Worm (Caenorhabditis elegans): ENCODE measurements around the gene cpin-1.

Gene cpin-1

DNA sequence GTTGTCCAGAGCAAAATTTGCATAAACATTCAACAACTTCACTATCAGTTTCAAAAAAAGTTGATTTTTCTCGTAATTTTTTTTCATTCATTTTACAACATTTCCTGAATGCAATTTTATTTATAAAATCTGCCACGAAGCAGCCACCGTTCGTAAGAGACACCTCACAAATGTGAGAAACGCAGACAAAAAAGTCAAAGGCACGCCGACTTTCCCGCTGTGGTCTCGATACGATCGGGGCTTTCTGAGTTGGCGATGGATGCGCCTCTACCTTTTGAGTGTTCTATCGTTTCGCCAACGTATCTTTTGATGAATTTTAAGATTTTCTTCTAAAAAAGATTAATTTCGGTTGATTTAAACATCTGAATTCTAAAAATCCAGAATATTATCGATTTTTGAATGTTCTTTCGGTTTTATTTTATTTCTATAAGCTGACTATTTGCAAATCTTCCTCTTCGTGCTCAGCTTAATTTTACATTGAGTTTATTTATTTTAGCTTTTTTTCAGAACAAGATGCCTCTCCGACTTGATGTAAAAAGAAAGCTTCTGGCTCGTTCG lies 8.8 kb downstream of the cpin-1 start, which contains the start of gene copb-2:
TSS of gene copb-2 (plus strand) at position 508 of the 558 bp plus-strand sequence.
- TF ChIP-seq unc-39 (tag; optimal IDR thresholded peaks at IDR 0.05) (no peak), sem-4 (tag; optimal IDR thresholded peaks at IDR 0.05) (peak; percentile 4), lin-39 (tag; optimal IDR thresholded peaks at IDR 0.05) (no peak), sma-3 (GFP tag; optimal IDR thresholded peaks at IDR 0.05) (peak; percentile 20), sma-9 (GFP tag; optimal IDR thresholded peaks at IDR 0.05) (peak; percentile 36), sma-9 (tag; optimal IDR thresholded peaks at IDR 0.05) (no peak), dmd-4 (tag; optimal IDR thresholded peaks at IDR 0.05) (no peak), lin-11 (tag; optimal IDR thresholded peaks at IDR 0.05) (peak; percentile 55), snpc-4 (tag; optimal IDR thresholded peaks at IDR 0.05) (peak; percentile 67), ztf-4 (tag; optimal IDR thresholded peaks at IDR 0.05) (no peak), nhr-25 (tag; optimal IDR thresholded peaks at IDR 0.05) (peak; percentile 36), zag-1 (tag; optimal IDR thresholded peaks at IDR 0.05) (no peak), ama-1 (optimal IDR thresholded peaks at IDR 0.05) (peak; percentile 12), alr-1 (tag; optimal IDR thresholded peaks at IDR 0.05) (no peak), lin-13 (GFP tag; optimal IDR thresholded peaks at IDR 0.05) (peak; percentile 68), mbf-1 (tag; optimal IDR thresholded peaks at IDR 0.05) (no peak), nhr-237 (tag; optimal IDR thresholded peaks at IDR 0.05) (no peak), nhr-10 (tag; optimal IDR thresholded peaks at IDR 0.05) (no peak), fos-1 (tag; optimal IDR thresholded peaks at IDR 0.05) (peak; percentile 20), crh-2 (tag; optimal IDR thresholded peaks at IDR 0.05) (peak; percentile 93), blmp-1 (tag; optimal IDR thresholded peaks at IDR 0.05; ENCODE audit: insufficient read depth) (no peak), nhr-77 (tag; optimal IDR thresholded peaks at IDR 0.05) (no peak), nhr-12 (tag; optimal IDR thresholded peaks at IDR 0.05) (no peak), egl-27 (tag; optimal IDR thresholded peaks at IDR 0.05) (no peak), F13H6.1 (tag; optimal IDR thresholded peaks at IDR 0.05) (no peak), unc-55 (GFP tag; optimal IDR thresholded peaks at IDR 0.05) (peak; percentile 85), lsy-2 (tag; optimal IDR thresholded peaks at IDR 0.05) (peak; percentile 17 to 84), ceh-82 (tag; optimal IDR thresholded peaks at IDR 0.05) (no peak), ceh-16 (tag; optimal IDR thresholded peaks at IDR 0.05) (no peak), gmeb-1 (tag; optimal IDR thresholded peaks at IDR 0.05) (peak; percentile 71), nhr-129 (tag; optimal IDR thresholded peaks at IDR 0.05) (peak; percentile 28), Y55F3AM.14 (GFP tag; optimal IDR thresholded peaks at IDR 0.05) (no peak), elt-1 (tag; optimal IDR thresholded peaks at IDR 0.05) (no peak), C34F6.9 (tag; optimal IDR thresholded peaks at IDR 0.05) (peak; percentile 79), mdl-1 (tag; optimal IDR thresholded peaks at IDR 0.05) (no peak), nhr-11 (tag; optimal IDR thresholded peaks at IDR 0.05) (no peak), nhr-21 (tag; optimal IDR thresholded peaks at IDR 0.05) (no peak)

- peak; percentile 20 for TF ChIP-seq ama-1 (optimal IDR thresholded peaks at IDR 0.05)
- TF ChIP-seq unc-39 (tag; optimal IDR thresholded peaks at IDR 0.05): no peak
- no peak for TF ChIP-seq mdl-1 (tag; optimal IDR thresholded peaks at IDR 0.05)
- no peak for TF ChIP-seq skn-1 (tag; optimal IDR thresholded peaks at IDR 0.05)
- no peak for TF ChIP-seq zag-1 (tag; optimal IDR thresholded peaks at IDR 0.05)
- TF ChIP-seq snpc-4 (tag; optimal IDR thresholded peaks at IDR 0.05): peak; percentile 78
Observed at ce11 chrIV:9464345-9464783, 13.9 kb downstream of the cpin-1 start.

DNA sequence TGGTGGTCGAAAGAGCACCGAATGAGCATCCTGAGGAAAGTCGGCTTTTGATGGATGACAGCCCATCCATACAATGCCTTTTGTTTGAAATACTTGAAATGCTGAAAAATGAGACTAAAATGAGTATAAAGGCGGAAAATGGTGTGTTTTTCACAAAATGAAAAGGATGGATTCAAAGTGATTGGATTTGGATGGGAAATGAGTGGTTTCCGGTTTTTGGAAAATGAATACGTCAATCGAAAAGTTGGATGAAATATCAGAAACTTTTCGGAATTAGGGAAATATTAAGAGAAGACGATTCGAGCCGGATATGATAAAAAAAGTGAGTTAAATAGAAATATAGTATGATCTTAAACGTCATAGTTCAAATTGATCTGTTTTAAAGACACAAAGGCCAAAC lies 16.9 kb downstream of the cpin-1 start, which contains the start of gene F38E11.6:
TSS of gene F38E11.6 (minus strand) at position 101 of the 400 bp plus-strand sequence.
- no peak for TF ChIP-seq nhr-129 (tag; optimal IDR thresholded peaks at IDR 0.05)
- TF ChIP-seq lsy-2 (tag; optimal IDR thresholded peaks at IDR 0.05): no peak
- TF ChIP-seq Y55F3AM.14 (GFP tag; optimal IDR thresholded peaks at IDR 0.05): no peak
- no peak for TF ChIP-seq ztf-1 (GFP tag; conservative IDR thresholded peaks at IDR 0.05)
- TF ChIP-seq elt-3 (tag; optimal IDR thresholded peaks at IDR 0.05): no peak
- no peak for TF ChIP-seq mab-5 (tag; optimal IDR thresholded peaks at IDR 0.05)
- no peak for TF ChIP-seq unc-55 (GFP tag; optimal IDR thresholded peaks at IDR 0.05)
